Fruit fly (Drosophila melanogaster): Measurements from ENCODE around the gene mri.
A peak's percentile ranks its signal among the peaks of the same experiment; 100 is the strongest.

mri gene

DNA sequence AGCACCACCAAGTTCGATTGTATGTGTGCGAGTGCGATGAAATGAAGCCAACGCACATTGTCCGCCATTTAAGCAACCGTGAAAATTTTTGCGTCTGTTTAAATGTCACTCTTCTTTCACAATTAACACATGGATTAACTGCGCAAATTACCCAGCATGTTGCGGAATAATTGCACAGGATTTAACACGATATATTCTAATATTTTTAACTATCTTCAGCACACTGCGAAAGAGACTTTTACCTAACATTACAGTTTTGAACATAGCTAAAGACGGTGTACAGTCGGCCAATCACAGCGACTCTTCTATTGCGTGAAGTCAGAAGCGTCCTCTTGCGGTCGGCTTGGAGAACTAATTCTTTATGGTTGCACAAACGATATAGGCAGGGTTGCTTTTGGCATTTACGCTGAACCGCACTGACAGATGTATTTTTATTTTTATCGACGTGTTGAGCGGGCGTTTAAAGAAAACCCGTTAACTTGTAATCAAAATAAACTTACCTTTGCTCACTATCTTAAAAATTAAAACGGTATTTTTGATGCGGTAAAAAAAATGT is 46.7 kb downstream of the mri start (continued):
- TF ChIP-seq CG12391 (tag; optimal IDR thresholded peaks at IDR 0.05) (no peak), tup (GFP tag; optimal IDR thresholded peaks at IDR 0.05) (no peak), Hsf (GFP tag; optimal IDR thresholded peaks at IDR 0.05) (peak; percentile 49), Ada2b (GFP tag; IDR thresholded peaks at IDR 0.05) (peak; percentile 22; the same call in 1 of the 2 replicates), Xrp1 (GFP tag; IDR thresholded peaks at IDR 0.05) (0 out of 2 replicates have a peak, but pooled peaks have one; percentile 14), Ets97D (GFP tag; optimal IDR thresholded peaks at IDR 0.05) (peak; percentile 97), Ptx1 (GFP tag; IDR thresholded peaks at IDR 0.05) (peak; percentile 22; the same call in 1 of the 2 replicates), CG11085 (GFP tag; IDR thresholded peaks at IDR 0.05) (peak; percentile 17; the same call in 1 of the 2 replicates), Sry-β (GFP tag; optimal IDR thresholded peaks at IDR 0.05) (no peak), pros (GFP tag; optimal IDR thresholded peaks at IDR 0.05) (no peak), Sin3A (optimal IDR thresholded peaks at IDR 0.05) (peak; percentile 9), wdn (GFP tag; IDR thresholded peaks at IDR 0.05) (no peak), CG10543 (GFP tag; optimal IDR thresholded peaks at IDR 0.05) (no peak), CG8290 (GFP tag; optimal IDR thresholded peaks at IDR 0.05) (peak; percentile 53), CG8290 (tag; optimal IDR thresholded peaks at IDR 0.05) (no peak), Adf1 (GFP tag; IDR thresholded peaks at IDR 0.05) (peak; percentile 35; the same call in 1 of the 2 replicates), CG7963 (GFP tag; IDR thresholded peaks at IDR 0.05; ENCODE audit: partially characterized antibody) (peak; percentile 80), CG17829 (tag; optimal IDR thresholded peaks at IDR 0.05) (peak; percentile 49), CG1603 (tag; optimal IDR thresholded peaks at IDR 0.05) (peak; percentile 77), crp (GFP tag; optimal IDR thresholded peaks at IDR 0.05) (peak in 1 of 2 experiments; percentile 42), D19A (tag; optimal IDR thresholded peaks at IDR 0.05) (no peak), gfzf (GFP tag; optimal IDR thresholded peaks at IDR 0.05) (peak; percentile 49), CG1832 (GFP tag; optimal IDR thresholded peaks at IDR 0.05) (no peak), Dek (tag; optimal IDR thresholded peaks at IDR 0.05) (no peak), CG34422 (GFP tag; IDR thresholded peaks at IDR 0.05) (0 out of 3 replicates have a peak, but pooled peaks have one; percentile 21), Dref (GFP tag; IDR thresholded peaks at IDR 0.05) (peak; percentile 97), CG7987 (GFP tag; optimal IDR thresholded peaks at IDR 0.05) (peak; percentile 83), Neu2 (GFP tag; optimal IDR thresholded peaks at IDR 0.05; ENCODE audit: borderline replicate concordance) (no peak), NK7.1 (GFP tag; optimal IDR thresholded peaks at IDR 0.05) (peak; percentile 43), Oaz (GFP tag; IDR thresholded peaks at IDR 0.05) (peak; percentile 10; the same call in 1 of the 2 replicates), Rfx (GFP tag; IDR thresholded peaks at IDR 0.05) (peak; percentile 78; the same call in 1 of the 2 replicates), CG12219 (GFP tag; optimal IDR thresholded peaks at IDR 0.05) (no peak), CG15011 (GFP tag; optimal IDR thresholded peaks at IDR 0.05) (no peak), lov (optimal IDR thresholded peaks at IDR 0.05) (no peak), lov (GFP tag; IDR thresholded peaks at IDR 0.05) (peak; percentile 76; the same call in 2 of the 3 replicates), cad (GFP tag; optimal IDR thresholded peaks at IDR 0.05) (no peak), sd (tag; optimal IDR thresholded peaks at IDR 0.05) (no peak), lilli (GFP tag; optimal IDR thresholded peaks at IDR 0.05) (peak; percentile 58), CG9609 (GFP tag; optimal IDR thresholded peaks at IDR 0.05) (peak; percentile 54), Camta (GFP tag; optimal IDR thresholded peaks at IDR 0.05) (peak; percentile 72), CG10366 (GFP tag; IDR thresholded peaks at IDR 0.05) (no peak), PHDP (tag; optimal IDR thresholded peaks at IDR 0.05) (no peak), CG15514 (GFP tag; optimal IDR thresholded peaks at IDR 0.05) (peak; percentile 76), ash1 (GFP tag; optimal IDR thresholded peaks at IDR 0.05) (no peak), tap (tag; optimal IDR thresholded peaks at IDR 0.05) (no peak), CG3995 (GFP tag; optimal IDR thresholded peaks at IDR 0.05) (peak; percentile 20), dmrt11E (tag; optimal IDR thresholded peaks at IDR 0.05) (peak; percentile 23), fd96Cb (tag; optimal IDR thresholded peaks at IDR 0.05) (no peak), Kr (GFP tag; optimal IDR thresholded peaks at IDR 0.05) (no peak), HmgZ (tag; optimal IDR thresholded peaks at IDR 0.05) (peak; percentile 87), CG5245 (GFP tag; optimal IDR thresholded peaks at IDR 0.05) (peak; percentile 30)

Data from whole organism, embryonic.